Worm (Caenorhabditis elegans) whole organism, L4 larva: Measurements from ENCODE around the gene npr-37.

Experiments used
- mxl-3 ChIP-seq: fragments of 200-800 bp; sonication (Bioruptor generic); optimal IDR thresholded peaks from 2 replicates; lab custom pipeline; 2018; ENCODE audit warnings: mild to moderate bottlenecking, missing genetic modification characterization, missing compliant biosample characterization
- pha-4 ChIP-seq, 2 experiments: fragments of 150-350 bp in 1 of 2; fragments of 200-800 bp in 1 of 2; sonication (Bioruptor generic) in 1 of 2; IDR thresholded peaks in 1 of 2; optimal IDR thresholded peaks in 1 of 2; 2 replicates each; pipeline versions ENCODE4 v1.3.6 to Lab custom; 2014 to 2022; ENCODE audit warnings: missing genetic modification characterization in 2 of 2, missing genetic modification reagents in 2 of 2, missing biosample characterization in 1 of 2, missing compliant biosample characterization in 1 of 2
- saeg-2 ChIP-seq: fragments of 200-800 bp; sonication (Bioruptor generic); IDR thresholded peaks from 2 replicates; pipeline ENCODE4 v1.3.6; 2022; ENCODE audit warnings: missing genetic modification reagents, missing genetic modification characterization, missing compliant biosample characterization

DNA sequence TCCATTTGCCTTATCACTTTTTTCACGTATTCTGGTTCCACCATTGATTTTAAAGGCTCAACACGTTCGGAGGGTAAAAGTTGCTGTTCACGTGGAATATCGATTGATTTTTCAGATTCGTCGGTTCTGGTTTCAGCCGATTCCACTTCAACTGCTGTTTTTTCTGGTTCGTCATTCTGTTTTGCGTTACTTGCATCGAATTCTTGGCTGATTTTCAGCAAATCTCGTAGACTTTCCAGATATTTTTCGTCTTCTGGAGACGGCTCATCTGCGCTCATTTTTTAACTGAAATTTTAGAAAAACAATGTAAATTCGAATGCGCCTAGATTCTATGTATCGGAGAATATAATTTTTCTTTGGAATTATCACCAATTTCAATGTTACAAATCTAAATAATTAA lies 61.3 kb downstream of the npr-37 start, which contains the start of gene eri-1:
- TF ChIP-seq saeg-2: no peak
- TF ChIP-seq mxl-3: no peak
- TF ChIP-seq pha-4 (GFP tag; IDR thresholded peaks at IDR 0.05; lab: Robert Waterston, UW): no peak
- TF ChIP-seq pha-4 (tag; optimal IDR thresholded peaks at IDR 0.05; lab: Kevin White, UChicago): no peak
